Worm (Caenorhabditis elegans): ENCODE measurements around the gene sup-18.

The sup-18 gene

ce11 chrIII:7858407-7859029 lies 20.2 kb downstream of the sup-18 start, which contains the start of the genes coq-5 and ufm-1:
coq-5 (minus strand) TSS chrIII:7858457.
ufm-1 (plus strand) TSS chrIII:7858979.
- TF ChIP-seq jun-1 (tag; optimal IDR thresholded peaks at IDR 0.05): no peak
- TF ChIP-seq egl-27 (tag; optimal IDR thresholded peaks at IDR 0.05): no peak
- TF ChIP-seq hmg-11 (tag; optimal IDR thresholded peaks at IDR 0.05): peak; percentile 8
- peak; percentile 18 for TF ChIP-seq lin-15B (tag; optimal IDR thresholded peaks at IDR 0.05)
- TF ChIP-seq unc-39 (tag; optimal IDR thresholded peaks at IDR 0.05): no peak
- TF ChIP-seq ceh-9 (tag; optimal IDR thresholded peaks at IDR 0.05): no peak
- TF ChIP-seq nhr-43 (tag; optimal IDR thresholded peaks at IDR 0.05; ENCODE audit: poor library complexity, severe bottlenecking): peak; percentile 55
- no peak for TF ChIP-seq nhr-25 (tag; optimal IDR thresholded peaks at IDR 0.05)
- no peak for TF ChIP-seq fos-1 (tag; optimal IDR thresholded peaks at IDR 0.05)
- TF ChIP-seq aly-2 (tag; optimal IDR thresholded peaks at IDR 0.05): no peak
- peak; percentile 5 for TF ChIP-seq nfya-1 (tag; optimal IDR thresholded peaks at IDR 0.05; ENCODE audit: insufficient read depth)
- no peak for TF ChIP-seq R02D3.7 (tag; optimal IDR thresholded peaks at IDR 0.05)
- no peak for TF ChIP-seq nhr-237 (tag; optimal IDR thresholded peaks at IDR 0.05)
- peak; percentile 4 for TF ChIP-seq elt-2 (tag; optimal IDR thresholded peaks at IDR 0.05)
- TF ChIP-seq eor-1 (tag; optimal IDR thresholded peaks at IDR 0.05): no peak
- TF ChIP-seq pha-4 (tag; optimal IDR thresholded peaks at IDR 0.05): peak; percentile 14

ce11 chrIII:7857142-7857541 lies 21.6 kb downstream of the sup-18 start, which contains the start of gene tag-307:
tag-307 (minus strand) TSS chrIII:7857242.
- TF ChIP-seq lsy-12 (tag; optimal IDR thresholded peaks at IDR 0.05) (no peak), snpc-4 (tag; optimal IDR thresholded peaks at IDR 0.05) (no peak), mml-1 (tag; optimal IDR thresholded peaks at IDR 0.05) (no peak), tbx-2 (tag; optimal IDR thresholded peaks at IDR 0.05) (no peak), hmg-11 (tag; optimal IDR thresholded peaks at IDR 0.05) (no peak), elt-1 (tag; optimal IDR thresholded peaks at IDR 0.05) (no peak), eor-1 (tag; optimal IDR thresholded peaks at IDR 0.05) (no peak), aly-2 (tag; optimal IDR thresholded peaks at IDR 0.05) (no peak), pqm-1 (tag; optimal IDR thresholded peaks at IDR 0.05) (no peak), fkh-2 (tag; optimal IDR thresholded peaks at IDR 0.05) (no peak), nhr-12 (tag; optimal IDR thresholded peaks at IDR 0.05) (no peak), nhr-76 (tag; optimal IDR thresholded peaks at IDR 0.05) (no peak), ama-1 (optimal IDR thresholded peaks at IDR 0.05) (no peak), sea-2 (GFP tag; optimal IDR thresholded peaks at IDR 0.05) (no peak), skn-1 (tag; optimal IDR thresholded peaks at IDR 0.05) (no peak), lin-39 (tag; optimal IDR thresholded peaks at IDR 0.05) (no peak), nhr-11 (tag; optimal IDR thresholded peaks at IDR 0.05) (no peak), egl-27 (tag; optimal IDR thresholded peaks at IDR 0.05) (no peak), nhr-67 (tag; optimal IDR thresholded peaks at IDR 0.05) (no peak), egl-5 (tag; optimal IDR thresholded peaks at IDR 0.05) (no peak)

ce11 chrIII:7855468-7855867 lies 23.2 kb downstream of the sup-18 start:
- no peak for TF ChIP-seq zag-1 (tag; optimal IDR thresholded peaks at IDR 0.05)
- no peak for TF ChIP-seq aly-2 (tag; optimal IDR thresholded peaks at IDR 0.05)
- TF ChIP-seq mml-1 (tag; optimal IDR thresholded peaks at IDR 0.05): no peak
- TF ChIP-seq snpc-4 (tag; optimal IDR thresholded peaks at IDR 0.05): no peak
- no peak for TF ChIP-seq ZK546.5 (tag; optimal IDR thresholded peaks at IDR 0.05)

- TF ChIP-seq ama-1 (optimal IDR thresholded peaks at IDR 0.05) (peak; percentile 88), elt-1 (tag; optimal IDR thresholded peaks at IDR 0.05) (peak; percentile 96), hmg-11 (tag; optimal IDR thresholded peaks at IDR 0.05) (peak; percentile 95), nhr-11 (tag; optimal IDR thresholded peaks at IDR 0.05) (peak; percentile 99), ztf-4 (tag; optimal IDR thresholded peaks at IDR 0.05) (peak; percentile 94), nhr-23 (tag; optimal IDR thresholded peaks at IDR 0.05) (peak; percentile 100), snpc-4 (tag; optimal IDR thresholded peaks at IDR 0.05) (peak; percentile 96), nhr-237 (tag; optimal IDR thresholded peaks at IDR 0.05) (peak; percentile 48), tbx-2 (tag; optimal IDR thresholded peaks at IDR 0.05) (peak; percentile 97), pha-4 (tag; optimal IDR thresholded peaks at IDR 0.05) (peak; percentile 100), egl-5 (tag; optimal IDR thresholded peaks at IDR 0.05) (peak; percentile 97), mml-1 (tag; optimal IDR thresholded peaks at IDR 0.05) (no peak), nhr-43 (tag; optimal IDR thresholded peaks at IDR 0.05; ENCODE audit: poor library complexity, severe bottlenecking) (peak; percentile 99), ceh-28 (tag; optimal IDR thresholded peaks at IDR 0.05) (peak; percentile 97), ceh-9 (tag; optimal IDR thresholded peaks at IDR 0.05) (no peak), nhr-28 (tag; optimal IDR thresholded peaks at IDR 0.05) (peak; percentile 86), sea-2 (GFP tag; optimal IDR thresholded peaks at IDR 0.05) (peak; percentile 47), ceh-82 (tag; optimal IDR thresholded peaks at IDR 0.05) (peak; percentile 99), elt-3 (tag; optimal IDR thresholded peaks at IDR 0.05) (peak; percentile 83 to 98 (median 90)), daf-12 (tag; optimal IDR thresholded peaks at IDR 0.05) (peak; percentile 91), lin-39 (tag; optimal IDR thresholded peaks at IDR 0.05) (peak; percentile 99), skn-1 (tag; optimal IDR thresholded peaks at IDR 0.05) (peak; percentile 97), egl-27 (tag; optimal IDR thresholded peaks at IDR 0.05) (peak; percentile 96), mdl-1 (tag; optimal IDR thresholded peaks at IDR 0.05) (peak; percentile 79), nhr-12 (tag; optimal IDR thresholded peaks at IDR 0.05) (no peak), fkh-2 (tag; optimal IDR thresholded peaks at IDR 0.05) (no peak), ztf-11 (tag; optimal IDR thresholded peaks at IDR 0.05) (no peak)
Measured at ce11 chrIII:7854494-7855184, 24.1 kb downstream of the sup-18 start, which contains the start of gene rpl-35. rpl-35 (plus strand) TSS chrIII:7855134.
